Fruit fly (Drosophila melanogaster): ENCODE results near the gene Ptp61F.

Gene Ptp61F

dm6 chr3L:1478998-1479680, 4.1 kb upstream of the Ptp61F start (continued):
- TF ChIP-seq gcm (GFP tag; optimal IDR thresholded peaks at IDR 0.05) = peak; percentile 40
- TF ChIP-seq CG17802 (tag; optimal IDR thresholded peaks at IDR 0.05) = peak; percentile 9
- TF ChIP-seq CG12744 (GFP tag; optimal IDR thresholded peaks at IDR 0.05) = peak; percentile 50
- TF ChIP-seq CG7271 (tag; optimal IDR thresholded peaks at IDR 0.05) = peak; percentile 98
- peak; percentile 70 for TF ChIP-seq CG1602 (GFP tag; optimal IDR thresholded peaks at IDR 0.05)
- TF ChIP-seq otp (GFP tag; IDR thresholded peaks at IDR 0.05) = peak; percentile 87
- peak; percentile 49 for TF ChIP-seq bcd (GFP tag; optimal IDR thresholded peaks at IDR 0.05)
- peak; percentile 37; the same call in 1 of the 3 replicates for TF ChIP-seq H15 (GFP tag; IDR thresholded peaks at IDR 0.05)
- peak; percentile 68 for TF ChIP-seq CG16863 (GFP tag; optimal IDR thresholded peaks at IDR 0.05)
- no peak; the same call in 1 of the 2 replicates for TF ChIP-seq peb (GFP tag; IDR thresholded peaks at IDR 0.05)
- TF ChIP-seq Chrac-16 (GFP tag; optimal IDR thresholded peaks at IDR 0.05) = peak; percentile 88
- TF ChIP-seq trem (tag; optimal IDR thresholded peaks at IDR 0.05) = peak; percentile 58
- peak; percentile 65 for TF ChIP-seq Oli (tag; optimal IDR thresholded peaks at IDR 0.05)
- peak; percentile 52 for TF ChIP-seq CG33213 (GFP tag; optimal IDR thresholded peaks at IDR 0.05)
- TF ChIP-seq ttk (GFP tag; IDR thresholded peaks at IDR 0.05) = peak; percentile 59
- TF ChIP-seq wor (GFP tag; IDR thresholded peaks at IDR 0.05) = peak; percentile 30; the same call in 1 of the 2 replicates
- no peak for TF ChIP-seq HHEX (GFP tag; optimal IDR thresholded peaks at IDR 0.05)
- peak; percentile 85 for TF ChIP-seq CG8924 (tag; optimal IDR thresholded peaks at IDR 0.05)
- TF ChIP-seq tgo (GFP tag; IDR thresholded peaks at IDR 0.05) = peak; percentile 59
- TF ChIP-seq gfzf (GFP tag; optimal IDR thresholded peaks at IDR 0.05) = no peak
- TF ChIP-seq yki (optimal IDR thresholded peaks at IDR 0.05) = peak; percentile 67
- no peak for TF ChIP-seq ftz-f1 (GFP tag; optimal IDR thresholded peaks at IDR 0.05)
- peak; percentile 77 for TF ChIP-seq ci (GFP tag; IDR thresholded peaks at IDR 0.05)
- TF ChIP-seq HmgZ (tag; optimal IDR thresholded peaks at IDR 0.05) = peak; percentile 3
- TF ChIP-seq CG14710 (tag; optimal IDR thresholded peaks at IDR 0.05) = peak; percentile 64
- TF ChIP-seq CG9609 (GFP tag; optimal IDR thresholded peaks at IDR 0.05) = peak; percentile 65
- TF ChIP-seq CG8765 (GFP tag; IDR thresholded peaks at IDR 0.05) = peak; percentile 95
- TF ChIP-seq vfl (GFP tag; optimal IDR thresholded peaks at IDR 0.05) = no peak
- TF ChIP-seq fd96Cb (tag; optimal IDR thresholded peaks at IDR 0.05) = peak; percentile 41
- TF ChIP-seq HLH54F (GFP tag; optimal IDR thresholded peaks at IDR 0.05) = peak; percentile 24
- no peak for TF ChIP-seq lbe (GFP tag; optimal IDR thresholded peaks at IDR 0.05)
- no peak for TF ChIP-seq lov (optimal IDR thresholded peaks at IDR 0.05)
- TF ChIP-seq lov (GFP tag; IDR thresholded peaks at IDR 0.05) = peak; percentile 85
- 0 out of 2 replicates have a peak, but pooled peaks have one; percentile 45 for TF ChIP-seq CG32767 (GFP tag; IDR thresholded peaks at IDR 0.05)
- TF ChIP-seq sqz (GFP tag; optimal IDR thresholded peaks at IDR 0.05) = peak; percentile 13
- TF ChIP-seq Dp (GFP tag; optimal IDR thresholded peaks at IDR 0.05) = no peak
- no peak for TF ChIP-seq CG8478 (optimal IDR thresholded peaks at IDR 0.05)
- no peak for TF ChIP-seq CG2129 (GFP tag; IDR thresholded peaks at IDR 0.05; ENCODE audit: partially characterized antibody)
- peak; percentile 16 for TF ChIP-seq Dip3 (GFP tag; optimal IDR thresholded peaks at IDR 0.05)
- TF ChIP-seq disco-r (GFP tag; optimal IDR thresholded peaks at IDR 0.05) = peak; percentile 38
- peak; percentile 98 for TF ChIP-seq zen (tag; optimal IDR thresholded peaks at IDR 0.05)
- peak; percentile 17; the same call in 1 of the 3 replicates for TF ChIP-seq Aef1 (GFP tag; IDR thresholded peaks at IDR 0.05)
- TF ChIP-seq tx (GFP tag; optimal IDR thresholded peaks at IDR 0.05) = peak; percentile 26
- peak; percentile 83 for TF ChIP-seq CG11695 (GFP tag; IDR thresholded peaks at IDR 0.05)
- peak; percentile 58; the same call in 1 of the 2 replicates for TF ChIP-seq CG10366 (GFP tag; IDR thresholded peaks at IDR 0.05)
- TF ChIP-seq Dad (GFP tag; optimal IDR thresholded peaks at IDR 0.05) = peak; percentile 30
- TF ChIP-seq CG14667 (GFP tag; IDR thresholded peaks at IDR 0.05) = peak; percentile 70
- peak; percentile 34 for TF ChIP-seq Spps (tag; optimal IDR thresholded peaks at IDR 0.05)
- peak; percentile 54; the same call in 1 of the 2 replicates for TF ChIP-seq Ptx1 (GFP tag; IDR thresholded peaks at IDR 0.05)
- TF ChIP-seq CG1647 (GFP tag; optimal IDR thresholded peaks at IDR 0.05) = no peak
- peak; percentile 28; the same call in 1 of the 2 replicates for TF ChIP-seq al (GFP tag; IDR thresholded peaks at IDR 0.05)

All from whole organism, embryonic.